Fruit fly (Drosophila melanogaster): ENCODE data around the gene Rpp14a.

Rpp14a gene

dm6 chr3R:30021009-30021408 lies 35.6 kb upstream of the Rpp14a start (continued):
- peak; percentile 23 for TF ChIP-seq CG3032 (tag; optimal IDR thresholded peaks at IDR 0.05)
- TF ChIP-seq CG9139 (GFP tag; optimal IDR thresholded peaks at IDR 0.05): no peak
- TF ChIP-seq Lpt (GFP tag; optimal IDR thresholded peaks at IDR 0.05): no peak
- TF ChIP-seq Ets96B (tag; optimal IDR thresholded peaks at IDR 0.05): no peak
- TF ChIP-seq svp (GFP tag): peak; percentile 52
- peak; percentile 31 for TF ChIP-seq CG3919 (GFP tag; optimal IDR thresholded peaks at IDR 0.05)
- TF ChIP-seq spab (GFP tag; optimal IDR thresholded peaks at IDR 0.05): no peak
- TF ChIP-seq ss (GFP tag; optimal IDR thresholded peaks at IDR 0.05): peak in 1 of 2 experiments; percentile 18
- no peak for TF ChIP-seq Hr4 (GFP tag; optimal IDR thresholded peaks at IDR 0.05)
- peak; percentile 50; the same call in 1 of the 2 replicates for TF ChIP-seq Gug (GFP tag; IDR thresholded peaks at IDR 0.05)

DNA sequence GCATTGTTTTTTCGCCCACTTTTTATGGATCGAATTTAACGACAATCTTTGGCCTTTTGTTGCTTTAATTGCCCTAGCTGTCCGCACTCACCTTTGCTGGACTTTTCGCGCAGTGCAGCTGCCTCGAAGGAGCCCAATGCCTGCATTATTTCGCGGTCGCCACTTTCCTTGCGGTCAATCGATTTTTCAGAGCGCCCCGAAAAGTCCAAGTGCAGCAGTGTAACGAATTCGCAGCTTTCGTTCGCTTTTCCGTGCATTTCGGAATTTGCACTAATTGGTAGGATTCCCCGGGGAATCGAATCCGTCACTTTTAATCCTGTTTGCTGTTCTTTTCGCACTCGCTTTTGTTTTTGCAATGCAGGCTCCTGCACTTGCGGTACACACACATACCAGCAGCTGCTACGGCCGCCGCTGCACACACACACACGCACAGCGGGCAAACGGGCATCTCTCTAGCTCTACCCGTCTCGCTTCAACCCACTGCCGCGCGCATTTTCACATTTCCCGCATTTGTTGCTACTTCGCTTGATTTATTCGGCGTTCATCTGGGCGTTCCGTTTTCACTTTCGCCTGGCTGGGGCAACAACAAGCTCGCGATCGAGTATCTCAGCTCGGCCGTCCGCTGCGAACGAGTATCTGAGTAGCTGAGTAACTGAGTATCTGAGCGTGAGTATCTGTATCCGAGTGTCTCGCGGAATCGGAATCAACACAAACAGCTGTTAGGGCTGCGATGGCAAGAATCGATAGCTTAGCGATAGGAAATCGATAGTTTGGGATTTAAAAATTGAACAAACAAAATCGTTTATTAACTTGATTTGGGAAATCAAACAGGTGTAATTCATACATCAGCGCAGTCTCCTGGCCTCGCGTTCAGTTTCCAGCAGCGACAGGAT lies 34.9 kb upstream of the Rpp14a start, which contains the start of gene Mgat2:
Gene Mgat2 (minus strand): TSS at position 663 of the 893 bp plus-strand sequence.
- TF ChIP-seq Eip78C (GFP tag) (peak; percentile 80), CG31627 (GFP tag; optimal IDR thresholded peaks at IDR 0.05) (no peak), Ets96B (tag; optimal IDR thresholded peaks at IDR 0.05) (no peak), fd59A (GFP tag; optimal IDR thresholded peaks at IDR 0.05) (no peak), esn (GFP tag; optimal IDR thresholded peaks at IDR 0.05) (peak; percentile 54), Lpt (GFP tag; optimal IDR thresholded peaks at IDR 0.05) (peak; percentile 68), salr (GFP tag; optimal IDR thresholded peaks at IDR 0.05) (no peak), CG10669 (GFP tag; optimal IDR thresholded peaks at IDR 0.05) (peak; percentile 35), CG16779 (tag; optimal IDR thresholded peaks at IDR 0.05) (peak; percentile 50), CG9139 (GFP tag; optimal IDR thresholded peaks at IDR 0.05) (no peak), Ets21C (GFP tag; optimal IDR thresholded peaks at IDR 0.05) (no peak), achi (GFP tag; optimal IDR thresholded peaks at IDR 0.05) (no peak), CG7368 (GFP tag; optimal IDR thresholded peaks at IDR 0.05) (no peak), CG3919 (GFP tag; optimal IDR thresholded peaks at IDR 0.05) (no peak), CG8119 (GFP tag; IDR thresholded peaks at IDR 0.05) (peak; percentile 63; the same call in 2 of the 3 replicates), Gug (GFP tag; IDR thresholded peaks at IDR 0.05) (no peak), pdm3 (GFP tag; optimal IDR thresholded peaks at IDR 0.05) (no peak), CG11902 (GFP tag; optimal IDR thresholded peaks at IDR 0.05) (no peak), Hr38 (GFP tag; optimal IDR thresholded peaks at IDR 0.05) (no peak), Blimp-1 (GFP tag; optimal IDR thresholded peaks at IDR 0.05) (peak; percentile 99), CG8632 (GFP tag; optimal IDR thresholded peaks at IDR 0.05) (no peak), CG6854 (GFP tag; optimal IDR thresholded peaks at IDR 0.05) (peak; percentile 92), CG34406 (GFP tag; optimal IDR thresholded peaks at IDR 0.05) (peak; percentile 4), net (GFP tag; optimal IDR thresholded peaks at IDR 0.05) (no peak), CG11762 (GFP tag; optimal IDR thresholded peaks at IDR 0.05; ENCODE audit: insufficient read depth) (no peak), Eip75B (GFP tag; optimal IDR thresholded peaks at IDR 0.05) (no peak), CG6808 (GFP tag; optimal IDR thresholded peaks at IDR 0.05) (no peak), CG11294 (GFP tag; IDR thresholded peaks at IDR 0.05) (no peak), Hr39 (GFP tag; optimal IDR thresholded peaks at IDR 0.05) (no peak), fkh (GFP tag; optimal IDR thresholded peaks at IDR 0.05) (no peak), topi (GFP tag; optimal IDR thresholded peaks at IDR 0.05) (peak; percentile 10), Eip93F (GFP tag; optimal IDR thresholded peaks at IDR 0.05) (no peak), CG1621 (tag; optimal IDR thresholded peaks at IDR 0.05) (peak; percentile 42), eg (GFP tag; IDR thresholded peaks at IDR 0.05) (peak; percentile 62; the same call in 2 of the 3 replicates), CG6276 (GFP tag; optimal IDR thresholded peaks at IDR 0.05) (no peak), CG32006 (GFP tag; optimal IDR thresholded peaks at IDR 0.05) (no peak), Met (GFP tag; optimal IDR thresholded peaks at IDR 0.05) (no peak), CG8319 (GFP tag; optimal IDR thresholded peaks at IDR 0.05) (no peak), svp (GFP tag) (no peak), fd85E (GFP tag; optimal IDR thresholded peaks at IDR 0.05) (no peak), OdsH (GFP tag; optimal IDR thresholded peaks at IDR 0.05) (no peak), CG15336 (GFP tag; IDR thresholded peaks at IDR 0.05) (peak; percentile 74), CG3032 (tag; optimal IDR thresholded peaks at IDR 0.05) (no peak), dsx (GFP tag; optimal IDR thresholded peaks at IDR 0.05; ENCODE audit: poor library complexity, severe bottlenecking) (no peak)
